Worm (Caenorhabditis elegans) whole organism, mixed stage, embryonic: Measurements from ENCODE around the gene sup-9.

Source experiments
- M03D4.4 ChIP-seq: sonication (generic microtip); optimal IDR thresholded peaks from 2 replicates; lab custom pipeline; 2017; ENCODE audit warnings: mild to moderate bottlenecking, missing genetic modification characterization, missing compliant biosample characterization
- bed-3 ChIP-seq: fragments of 200-800 bp; sonication (Bioruptor generic); optimal IDR thresholded peaks from 3 replicates; lab custom pipeline; 2018; ENCODE audit warnings: mild to moderate bottlenecking, missing genetic modification characterization, moderate library complexity, missing compliant biosample characterization
- blmp-1 ChIP-seq: fragments of 150-350 bp; optimal IDR thresholded peaks from 2 replicates; lab custom pipeline; 2014; ENCODE audit warnings: missing biosample characterization, missing genetic modification characterization
- ceh-39 ChIP-seq: fragments of 150-350 bp; optimal IDR thresholded peaks from 2 replicates; lab custom pipeline; 2014; ENCODE audit warnings: missing biosample characterization, missing genetic modification characterization
- ceh-83 ChIP-seq: fragments of 200-800 bp; sonication (Bioruptor generic); optimal IDR thresholded peaks from 2 replicates; lab custom pipeline; 2018; ENCODE audit warnings: mild to moderate bottlenecking, missing genetic modification characterization, missing compliant biosample characterization
- ces-1 ChIP-seq: fragments of 150-350 bp; optimal IDR thresholded peaks from 2 replicates; lab custom pipeline; 2014; ENCODE audit warnings: missing biosample characterization, missing genetic modification reagents, missing genetic modification characterization
- cnd-1 ChIP-seq: fragments of 200-800 bp; sonication (Bioruptor generic); optimal IDR thresholded peaks from 2 replicates; lab custom pipeline; 2018; ENCODE audit warnings: mild to moderate bottlenecking, missing genetic modification characterization, missing compliant biosample characterization
- drap-1 ChIP-seq: fragments of 200-800 bp; sonication (Bioruptor generic); optimal IDR thresholded peaks from 3 replicates; lab custom pipeline; 2018; ENCODE audit warnings: mild to moderate bottlenecking, missing genetic modification characterization, missing compliant biosample characterization
- elt-1 ChIP-seq: sonication (generic microtip); optimal IDR thresholded peaks from 2 replicates; lab custom pipeline; 2017; ENCODE audit warnings: missing genetic modification characterization, mild to moderate bottlenecking, missing compliant biosample characterization, antibody characterized with exemption, moderate library complexity, borderline replicate concordance; ENCODE audit not compliant: insufficient read depth
- elt-3 ChIP-seq: fragments of 150-350 bp; optimal IDR thresholded peaks from 2 replicates; lab custom pipeline; 2014; ENCODE audit warnings: missing biosample characterization, missing genetic modification characterization
- flh-1 ChIP-seq: fragments of 200-800 bp; sonication (Bioruptor generic); optimal IDR thresholded peaks from 2 replicates; lab custom pipeline; 2018; ENCODE audit warnings: mild to moderate bottlenecking, missing genetic modification characterization, moderate library complexity, missing compliant biosample characterization
- ham-2 ChIP-seq: fragments of 200-800 bp; sonication (Bioruptor generic); optimal IDR thresholded peaks from 2 replicates; lab custom pipeline; 2018; ENCODE audit warnings: mild to moderate bottlenecking, missing genetic modification characterization, missing compliant biosample characterization
- hlh-1 ChIP-seq: fragments of 150-350 bp; optimal IDR thresholded peaks from 2 replicates; lab custom pipeline; 2014; ENCODE audit warnings: missing biosample characterization, missing genetic modification reagents, missing genetic modification characterization
- lin-13 ChIP-seq: fragments of 150-350 bp; optimal IDR thresholded peaks from 2 replicates; lab custom pipeline; 2014; ENCODE audit warnings: missing biosample characterization, missing genetic modification characterization
- lin-32 ChIP-seq: fragments of 200-800 bp; sonication (Bioruptor generic); optimal IDR thresholded peaks from 2 replicates; lab custom pipeline; 2018; ENCODE audit warnings: mild to moderate bottlenecking, missing genetic modification characterization, missing compliant biosample characterization
- lsy-2 ChIP-seq: fragments of 150-350 bp; optimal IDR thresholded peaks from 2 replicates; lab custom pipeline; 2014; ENCODE audit warnings: missing biosample characterization, missing genetic modification characterization
- mab-5 ChIP-seq: fragments of 150-350 bp; optimal IDR thresholded peaks from 2 replicates; lab custom pipeline; 2014; ENCODE audit warnings: missing biosample characterization, missing genetic modification characterization
- mep-1 ChIP-seq: fragments of 150-350 bp; optimal IDR thresholded peaks from 2 replicates; lab custom pipeline; 2017; ENCODE audit warnings: missing biosample characterization, missing genetic modification reagents, missing genetic modification characterization, inconsistent platforms
- mls-2 ChIP-seq: sonication (generic microtip); optimal IDR thresholded peaks from 2 replicates; lab custom pipeline; 2016; ENCODE audit warnings: mild to moderate bottlenecking, missing genetic modification characterization, moderate library complexity, missing compliant biosample characterization
- nhr-12 ChIP-seq: fragments of 150-350 bp; optimal IDR thresholded peaks from 2 replicates; lab custom pipeline; 2014; ENCODE audit warnings: missing biosample characterization, missing genetic modification characterization
- nhr-2 ChIP-seq: fragments of 150-350 bp; optimal IDR thresholded peaks from 2 replicates; lab custom pipeline; 2014; ENCODE audit warnings: missing biosample characterization, missing genetic modification characterization
- nhr-237 ChIP-seq: fragments of 150-350 bp; optimal IDR thresholded peaks from 2 replicates; lab custom pipeline; 2014; ENCODE audit warnings: missing biosample characterization, missing genetic modification characterization
- nhr-28 ChIP-seq: fragments of 150-350 bp; optimal IDR thresholded peaks from 2 replicates; lab custom pipeline; 2014; ENCODE audit warnings: missing biosample characterization, missing genetic modification characterization
- nhr-76 ChIP-seq: sonication (generic microtip); optimal IDR thresholded peaks from 2 replicates; lab custom pipeline; 2017; ENCODE audit warnings: missing biosample characterization, missing genetic modification characterization
- pha-4 ChIP-seq: fragments of 150-350 bp; optimal IDR thresholded peaks from 2 replicates; lab custom pipeline; 2018; ENCODE audit warnings: missing biosample characterization, missing genetic modification reagents, missing genetic modification characterization
- sem-2 ChIP-seq: fragments of 200-800 bp; sonication (Bioruptor generic); optimal IDR thresholded peaks from 2 replicates; lab custom pipeline; 2018; ENCODE audit warnings: mild to moderate bottlenecking, missing genetic modification characterization, missing compliant biosample characterization
- snpc-4 ChIP-seq: fragments of 150-350 bp; optimal IDR thresholded peaks from 2 replicates; lab custom pipeline; 2014; ENCODE audit warnings: missing biosample characterization, missing genetic modification characterization
- sptf-1 ChIP-seq: sonication (generic microtip); optimal IDR thresholded peaks from 2 replicates; lab custom pipeline; 2017; ENCODE audit warnings: mild to moderate bottlenecking, missing genetic modification characterization, moderate library complexity, missing compliant biosample characterization
- tbx-8 ChIP-seq: fragments of 200-800 bp; sonication (Bioruptor generic); optimal IDR thresholded peaks from 2 replicates; lab custom pipeline; 2018; ENCODE audit warnings: mild to moderate bottlenecking, missing genetic modification characterization, moderate library complexity, missing compliant biosample characterization
- unc-120 ChIP-seq: sonication (generic microtip); optimal IDR thresholded peaks from 2 replicates; lab custom pipeline; 2017; ENCODE audit warnings: missing genetic modification characterization, missing compliant biosample characterization; ENCODE audit not compliant: poor library complexity, severe bottlenecking
- unc-62 ChIP-seq: fragments of 150-350 bp; optimal IDR thresholded peaks from 2 replicates; lab custom pipeline; 2014; ENCODE audit warnings: missing biosample characterization, missing genetic modification reagents, missing genetic modification characterization
- zip-8 ChIP-seq: fragments of 150-350 bp; optimal IDR thresholded peaks from 2 replicates; lab custom pipeline; 2014; ENCODE audit warnings: missing biosample characterization, missing genetic modification characterization

Gene sup-9

ce11 chrII:2730647-2731046 lies 43.8 kb upstream of the sup-9 start:
- TF ChIP-seq ces-1 (GFP tag; lab: Kevin White, UChicago) (peak; percentile 28), unc-62 (GFP tag; lab: Kevin White, UChicago) (no peak), M03D4.4 (tag; lab: Kevin White, UChicago) (no peak), unc-120 (tag; lab: Kevin White, UChicago) (no peak), mab-5 (tag; lab: Kevin White, UChicago) (no peak), mep-1 (tag; lab: Kevin White, UChicago) (no peak)

ce11 chrII:2726774-2727173 lies 39.9 kb upstream of the sup-9 start:
- peak; percentile 54 for TF ChIP-seq unc-120 (tag; lab: Kevin White, UChicago)
- no peak for TF ChIP-seq zip-8 (tag; lab: Kevin White, UChicago)
- peak; percentile 37 for TF ChIP-seq hlh-1 (tag; lab: Kevin White, UChicago)
- TF ChIP-seq unc-62 (GFP tag; lab: Kevin White, UChicago), result peak; percentile 63

- no peak for TF ChIP-seq unc-120 (tag; lab: Kevin White, UChicago)
- no peak for TF ChIP-seq bed-3 (GFP tag; lab: Kevin White, UChicago)
- TF ChIP-seq nhr-76 (tag; lab: Kevin White, UChicago), result no peak
- TF ChIP-seq ceh-83 (GFP tag; lab: Kevin White, UChicago), result no peak
- no peak for TF ChIP-seq nhr-12
- TF ChIP-seq flh-1 (GFP tag; lab: Kevin White, UChicago), result no peak
- TF ChIP-seq elt-3 (tag; lab: Kevin White, UChicago), result no peak
- TF ChIP-seq ham-2, result no peak
- TF ChIP-seq lin-13 (tag; lab: Kevin White, UChicago), result no peak
- TF ChIP-seq mab-5 (tag; lab: Kevin White, UChicago), result no peak
- no peak for TF ChIP-seq sem-2 (GFP tag; lab: Kevin White, UChicago)
- TF ChIP-seq mls-2 (tag; lab: Kevin White, UChicago), result no peak
- TF ChIP-seq drap-1 (GFP tag; lab: Kevin White, UChicago), result no peak
- no peak for TF ChIP-seq nhr-28 (tag; lab: Kevin White, UChicago)
- no peak for TF ChIP-seq pha-4 (tag; lab: Kevin White, UChicago)
- no peak for TF ChIP-seq nhr-237 (tag; lab: Kevin White, UChicago)
- no peak for TF ChIP-seq ces-1 (GFP tag; lab: Kevin White, UChicago)
- no peak for TF ChIP-seq nhr-2 (tag; lab: Kevin White, UChicago)
- no peak for TF ChIP-seq M03D4.4 (tag; lab: Kevin White, UChicago)
- TF ChIP-seq lin-32, result no peak
- TF ChIP-seq, all 35 proteins: peak for 0
These were observed 38.7 kb upstream of the sup-9 start, which contains the start of the genes T05A8.11 and nep-2 for ce11 chrII:2725561-2725960. Gene T05A8.11 (minus strand): TSS chrII:2725661. Gene nep-2 (minus strand): TSS chrII:2725752.

- TF ChIP-seq blmp-1 (no peak), mab-5 (tag; lab: Kevin White, UChicago) (no peak), mep-1 (tag; lab: Kevin White, UChicago) (no peak), bed-3 (GFP tag; lab: Kevin White, UChicago) (no peak), cnd-1 (tag; lab: Kevin White, UChicago) (no peak), M03D4.4 (tag; lab: Kevin White, UChicago) (no peak), lin-32 (no peak), nhr-2 (tag; lab: Kevin White, UChicago) (no peak), sptf-1 (tag; lab: Kevin White, UChicago) (no peak), tbx-8 (GFP tag; lab: Kevin White, UChicago) (no peak), ceh-39 (tag; lab: Kevin White, UChicago) (no peak), drap-1 (GFP tag; lab: Kevin White, UChicago) (no peak), elt-1 (tag; lab: Kevin White, UChicago) (no peak), nhr-237 (tag; lab: Kevin White, UChicago) (no peak)
These were observed 35.2 kb upstream of the sup-9 start for ce11 chrII:2721992-2722391.

ce11 chrII:2719212-2719611 lies 32.4 kb upstream of the sup-9 start:
- TF ChIP-seq mep-1 (tag; lab: Kevin White, UChicago) (no peak), hlh-1 (tag; lab: Kevin White, UChicago) (no peak), elt-1 (tag; lab: Kevin White, UChicago) (no peak), nhr-12 (no peak), mab-5 (tag; lab: Kevin White, UChicago) (no peak), ceh-39 (tag; lab: Kevin White, UChicago) (no peak), lsy-2 (no peak), nhr-2 (tag; lab: Kevin White, UChicago) (no peak), drap-1 (GFP tag; lab: Kevin White, UChicago) (no peak), ham-2 (no peak), snpc-4 (no peak), nhr-237 (tag; lab: Kevin White, UChicago) (no peak), elt-3 (tag; lab: Kevin White, UChicago) (no peak), lin-32 (no peak), lin-13 (tag; lab: Kevin White, UChicago) (no peak), zip-8 (tag; lab: Kevin White, UChicago) (no peak), sptf-1 (tag; lab: Kevin White, UChicago) (no peak), bed-3 (GFP tag; lab: Kevin White, UChicago) (no peak)
